Worm (Caenorhabditis elegans): Measurements from ENCODE around the gene str-46.

- no peak for TF ChIP-seq gmeb-1 (tag; optimal IDR thresholded peaks at IDR 0.05)
- no peak for TF ChIP-seq nhr-6 (tag; optimal IDR thresholded peaks at IDR 0.05)
Observed at ce11 chrV:2879801-2880200, 20.0 kb downstream of the str-46 start, which contains the start of gene str-39.

All from whole organism, L2 larva.